Worm (Caenorhabditis elegans): Measurements from ENCODE around the gene C07A12.7.

The C07A12.7 gene

ce11 chrX:4516758-4517157, 5.2 kb downstream of the C07A12.7 start:
- TF ChIP-seq unc-62 (GFP tag; optimal IDR thresholded peaks at IDR 0.05 in 1 of 2) (no peak), unc-62 (tag; optimal IDR thresholded peaks at IDR 0.05) (no peak), ceh-28 (tag; optimal IDR thresholded peaks at IDR 0.05) (no peak), hlh-30 (tag; optimal IDR thresholded peaks at IDR 0.05; ENCODE audit: insufficient read depth) (peak; percentile 23), mes-2 (tag; optimal IDR thresholded peaks at IDR 0.05; ENCODE audit: poor library complexity, severe bottlenecking) (peak; percentile 46), F10B5.3 (tag; optimal IDR thresholded peaks at IDR 0.05) (no peak), F26F4.8 (GFP tag; conservative IDR thresholded peaks at IDR 0.05) (no peak), nhr-6 (tag; optimal IDR thresholded peaks at IDR 0.05) (peak; percentile 61), nhr-28 (tag; optimal IDR thresholded peaks at IDR 0.05) (no peak), unc-130 (GFP tag; optimal IDR thresholded peaks at IDR 0.05) (no peak), mxl-3 (GFP tag; optimal IDR thresholded peaks at IDR 0.05) (no peak), snpc-1.2 (GFP tag; IDR thresholded peaks at IDR 0.05) (no peak), sdz-12 (GFP tag; optimal IDR thresholded peaks at IDR 0.05) (no peak), daf-16 (GFP tag; optimal IDR thresholded peaks at IDR 0.05) (no peak), daf-16 (tag; optimal IDR thresholded peaks at IDR 0.05) (no peak), pha-4 (GFP tag; IDR thresholded peaks at IDR 0.05) (no peak), pha-4 (tag; optimal IDR thresholded peaks at IDR 0.05) (no peak), skn-1 (tag; optimal IDR thresholded peaks at IDR 0.05) (no peak), T26A8.4 (GFP tag; IDR thresholded peaks at IDR 0.05) (no peak), nhr-42 (GFP tag; IDR thresholded peaks at IDR 0.05) (no peak), mep-1 (tag; optimal IDR thresholded peaks at IDR 0.05) (peak; percentile 43), ceh-44 (GFP tag; IDR thresholded peaks at IDR 0.05) (no peak), zag-1 (tag; optimal IDR thresholded peaks at IDR 0.05) (no peak), madf-5 (GFP tag; IDR thresholded peaks at IDR 0.05) (no peak), F49E8.2 (tag; optimal IDR thresholded peaks at IDR 0.05; ENCODE audit: borderline replicate concordance) (no peak), nhr-48 (tag; optimal IDR thresholded peaks at IDR 0.05) (no peak), T20F7.1 (GFP tag; optimal IDR thresholded peaks at IDR 0.05) (peak; percentile 12), lsy-2 (tag; optimal IDR thresholded peaks at IDR 0.05) (peak in 1 of 2 experiments; percentile 49), nhr-111 (GFP tag; optimal IDR thresholded peaks at IDR 0.05) (no peak), egl-43 (GFP tag; IDR thresholded peaks at IDR 0.05) (no peak)

ce11 chrX:4513657-4514143, 8.2 kb downstream of the C07A12.7 start, which contains the start of gene spr-3:
Gene spr-3 (plus strand): TSS chrX:4514093.
- peak; percentile 9; the same call in 1 of the 2 replicates for TF ChIP-seq dmd-6 (GFP tag; IDR thresholded peaks at IDR 0.05)
- no peak for TF ChIP-seq gei-8 (GFP tag; optimal IDR thresholded peaks at IDR 0.05)
- TF ChIP-seq pha-4 (GFP tag; IDR thresholded peaks at IDR 0.05) = peak; percentile 50; the same call in 1 of the 2 replicates
- TF ChIP-seq pha-4 (tag; optimal IDR thresholded peaks at IDR 0.05) = no peak
- TF ChIP-seq hmg-1.1 (GFP tag; IDR thresholded peaks at IDR 0.05) = 0 out of 2 replicates have a peak, but pooled peaks have one; percentile 19
- TF ChIP-seq tra-1 (GFP tag; IDR thresholded peaks at IDR 0.05) = no peak
- no peak for TF ChIP-seq lin-29 (GFP tag; IDR thresholded peaks at IDR 0.05)
- peak; percentile 62 for TF ChIP-seq set-16 (GFP tag; IDR thresholded peaks at IDR 0.05)
- no peak for TF ChIP-seq tag-97 (GFP tag; IDR thresholded peaks at IDR 0.05)
- TF ChIP-seq mxl-3 (GFP tag; optimal IDR thresholded peaks at IDR 0.05) = peak; percentile 27
- no peak for TF ChIP-seq skn-1 (tag; optimal IDR thresholded peaks at IDR 0.05)
- no peak for TF ChIP-seq zip-11 (GFP tag; IDR thresholded peaks at IDR 0.05)
- peak; percentile 48 for TF ChIP-seq hlh-11 (tag; optimal IDR thresholded peaks at IDR 0.05)
- no peak for TF ChIP-seq fos-1 (tag; optimal IDR thresholded peaks at IDR 0.05)
- 0 out of 2 replicates have a peak, but pooled peaks have one; percentile 50 for TF ChIP-seq dmd-9 (GFP tag; IDR thresholded peaks at IDR 0.05)
- TF ChIP-seq dve-1 (tag; optimal IDR thresholded peaks at IDR 0.05; ENCODE audit: insufficient read depth) = peak; percentile 41
- no peak for TF ChIP-seq Y105C5A.15 (GFP tag; IDR thresholded peaks at IDR 0.05)
- no peak for TF ChIP-seq daf-8 (GFP tag; IDR thresholded peaks at IDR 0.05)
- peak; percentile 6 for TF ChIP-seq mep-1 (tag; optimal IDR thresholded peaks at IDR 0.05)
- peak; percentile 30 for TF ChIP-seq mes-2 (tag; optimal IDR thresholded peaks at IDR 0.05; ENCODE audit: poor library complexity, severe bottlenecking)
- TF ChIP-seq aly-2 (tag; optimal IDR thresholded peaks at IDR 0.05) = no peak
- TF ChIP-seq ztf-7 (tag; optimal IDR thresholded peaks at IDR 0.05) = no peak
- no peak for TF ChIP-seq nhr-11 (tag; optimal IDR thresholded peaks at IDR 0.05)
- TF ChIP-seq daf-16 (GFP tag; optimal IDR thresholded peaks at IDR 0.05) = no peak
- TF ChIP-seq daf-16 (tag; optimal IDR thresholded peaks at IDR 0.05) = peak; percentile 18
- TF ChIP-seq lin-15B (tag; optimal IDR thresholded peaks at IDR 0.05) = no peak
